Fruit fly (Drosophila melanogaster): ENCODE data around the gene Surf6.

The Surf6 gene

DNA sequence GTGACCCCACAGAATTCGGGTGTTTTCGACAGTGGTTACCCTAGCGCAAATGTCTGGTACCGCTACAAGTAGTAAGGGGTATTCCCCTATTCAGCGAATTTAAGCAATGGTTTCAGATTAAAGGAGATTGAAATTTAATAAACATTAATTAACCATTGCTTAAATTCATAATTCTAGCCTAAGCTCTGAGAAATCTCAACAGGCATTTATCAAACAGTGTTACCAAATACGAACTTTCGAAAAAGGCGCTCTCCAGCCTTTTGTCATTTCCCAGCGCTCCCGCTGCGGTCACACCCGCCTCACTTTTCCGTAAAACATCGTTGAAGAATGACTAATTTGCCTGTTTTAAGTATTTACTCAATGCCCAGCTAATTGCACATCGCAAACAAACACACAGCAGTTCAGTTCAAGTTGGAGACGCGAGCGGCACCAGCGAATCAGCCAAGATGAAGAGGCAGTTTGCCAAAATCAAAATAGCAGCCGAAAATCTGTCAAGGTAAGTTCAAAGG is at the start of gene Surf6, which contains the start of gene RhoGAP92B:
Gene Surf6 (minus strand): TSS at position 4 of the 509 bp plus-strand sequence.
Gene RhoGAP92B (plus strand): TSS at position 300 of the 509 bp plus-strand sequence.
- no peak for TF ChIP-seq CG11294 (GFP tag; IDR thresholded peaks at IDR 0.05)
- TF ChIP-seq net (GFP tag; optimal IDR thresholded peaks at IDR 0.05) = peak; percentile 62
- TF ChIP-seq CG8632 (GFP tag; optimal IDR thresholded peaks at IDR 0.05) = no peak
- TF ChIP-seq cyc (GFP tag; optimal IDR thresholded peaks at IDR 0.05) = peak; percentile 55
- peak; percentile 19 for TF ChIP-seq CG11902 (GFP tag; optimal IDR thresholded peaks at IDR 0.05)
- peak; percentile 66 for TF ChIP-seq vri (GFP tag; optimal IDR thresholded peaks at IDR 0.05)
- TF ChIP-seq CG7368 (GFP tag; optimal IDR thresholded peaks at IDR 0.05) = peak; percentile 6
- peak; percentile 13 for TF ChIP-seq CG10669 (GFP tag; optimal IDR thresholded peaks at IDR 0.05)
- peak; percentile 97 for TF ChIP-seq CG1621 (tag; optimal IDR thresholded peaks at IDR 0.05)
- peak; percentile 60 for TF ChIP-seq fkh (GFP tag; optimal IDR thresholded peaks at IDR 0.05)
- peak; percentile 53 for TF ChIP-seq CG3032 (tag; optimal IDR thresholded peaks at IDR 0.05)
- TF ChIP-seq CG31627 (GFP tag; optimal IDR thresholded peaks at IDR 0.05) = peak; percentile 66
- peak; percentile 42 for TF ChIP-seq acj6 (GFP tag; optimal IDR thresholded peaks at IDR 0.05)
- TF ChIP-seq CG9139 (GFP tag; optimal IDR thresholded peaks at IDR 0.05) = peak; percentile 44
- TF ChIP-seq Gug (GFP tag; IDR thresholded peaks at IDR 0.05) = 0 out of 2 replicates have a peak, but pooled peaks have one; percentile 22
- TF ChIP-seq pdm3 (GFP tag; optimal IDR thresholded peaks at IDR 0.05) = no peak
- TF ChIP-seq CG6854 (GFP tag; optimal IDR thresholded peaks at IDR 0.05) = peak; percentile 77
- TF ChIP-seq Eip78C (GFP tag) = peak; percentile 79
- no peak for TF ChIP-seq spab (GFP tag; optimal IDR thresholded peaks at IDR 0.05)
- TF ChIP-seq dac (GFP tag; optimal IDR thresholded peaks at IDR 0.05) = no peak
- TF ChIP-seq lz (GFP tag; optimal IDR thresholded peaks at IDR 0.05) = peak; percentile 68
- peak; percentile 29 for TF ChIP-seq fd85E (GFP tag; optimal IDR thresholded peaks at IDR 0.05)
- no peak for TF ChIP-seq Smox (GFP tag; optimal IDR thresholded peaks at IDR 0.05)
- no peak for TF ChIP-seq CG6276 (GFP tag; optimal IDR thresholded peaks at IDR 0.05)
- TF ChIP-seq Hr38 (GFP tag; optimal IDR thresholded peaks at IDR 0.05) = no peak
- TF ChIP-seq Sox15 (GFP tag; optimal IDR thresholded peaks at IDR 0.05) = peak; percentile 27
- no peak for TF ChIP-seq CG10631 (GFP tag; optimal IDR thresholded peaks at IDR 0.05)
- peak; percentile 63 for TF ChIP-seq Sox102F (GFP tag; optimal IDR thresholded peaks at IDR 0.05)
- TF ChIP-seq CG3919 (GFP tag; optimal IDR thresholded peaks at IDR 0.05) = peak; percentile 62
- peak; percentile 43 for TF ChIP-seq dsx (GFP tag; optimal IDR thresholded peaks at IDR 0.05; ENCODE audit: poor library complexity, severe bottlenecking)
- no peak for TF ChIP-seq fd59A (GFP tag; optimal IDR thresholded peaks at IDR 0.05)
- peak; percentile 76 for TF ChIP-seq Sox14 (GFP tag; optimal IDR thresholded peaks at IDR 0.05)
- peak; percentile 40 to 62 for TF ChIP-seq ss (GFP tag; optimal IDR thresholded peaks at IDR 0.05)
- peak; percentile 95 for TF ChIP-seq svp (GFP tag)
- peak; percentile 62 for TF ChIP-seq achi (GFP tag; optimal IDR thresholded peaks at IDR 0.05)
- TF ChIP-seq Ets21C (GFP tag; optimal IDR thresholded peaks at IDR 0.05) = peak; percentile 46
- peak; percentile 23; the same call in 1 of the 3 replicates for TF ChIP-seq CG8119 (GFP tag; IDR thresholded peaks at IDR 0.05)
- TF ChIP-seq Met (GFP tag; optimal IDR thresholded peaks at IDR 0.05) = peak; percentile 68
- peak; percentile 35 for TF ChIP-seq CG34406 (GFP tag; optimal IDR thresholded peaks at IDR 0.05)
- TF ChIP-seq CG4318 (GFP tag; optimal IDR thresholded peaks at IDR 0.05) = no peak
- 0 out of 2 replicates have a peak, but pooled peaks have one; percentile 36 for TF ChIP-seq CG15336 (GFP tag; IDR thresholded peaks at IDR 0.05)
- peak; percentile 67 for TF ChIP-seq topi (GFP tag; optimal IDR thresholded peaks at IDR 0.05)
- TF ChIP-seq Eip93F (GFP tag; optimal IDR thresholded peaks at IDR 0.05) = no peak
- TF ChIP-seq CG6808 (GFP tag; optimal IDR thresholded peaks at IDR 0.05) = peak; percentile 52
- peak; percentile 42 for TF ChIP-seq CG8319 (GFP tag; optimal IDR thresholded peaks at IDR 0.05)
- TF ChIP-seq CG32006 (GFP tag; optimal IDR thresholded peaks at IDR 0.05) = no peak
- TF ChIP-seq CG16779 (tag; optimal IDR thresholded peaks at IDR 0.05) = peak; percentile 49
- peak; percentile 71 for TF ChIP-seq Hr39 (GFP tag; optimal IDR thresholded peaks at IDR 0.05)
- peak; percentile 51 for TF ChIP-seq Hr4 (GFP tag; optimal IDR thresholded peaks at IDR 0.05)
- no peak for TF ChIP-seq Blimp-1 (GFP tag; optimal IDR thresholded peaks at IDR 0.05)
- TF ChIP-seq Eip75B (GFP tag; optimal IDR thresholded peaks at IDR 0.05) = peak; percentile 73
- TF ChIP-seq eg (GFP tag; IDR thresholded peaks at IDR 0.05) = peak; percentile 64; the same call in 2 of the 3 replicates
